Fruit fly (Drosophila melanogaster) Kc167 (cell line): ENCODE measurements around the gene PolrMT.

Experiments used
- Sin3A ChIP-seq: fragments of >200 bp; optimal IDR thresholded peaks from 2 replicates; lab custom pipeline; 2018; ENCODE audit warnings: missing external identifiers
- h ChIP-seq: fragments of >200 bp; optimal IDR thresholded peaks from 3 replicates; lab custom pipeline; 2018; ENCODE audit warnings: missing external identifiers
- insv ChIP-seq: fragments of >200 bp; optimal IDR thresholded peaks from 3 replicates; lab custom pipeline; 2018; ENCODE audit warnings: missing external identifiers
- ttk ChIP-seq: sonication (Bioruptor generic); optimal IDR thresholded peaks from 2 replicates; lab custom pipeline; 2017; ENCODE audit warnings: missing external identifiers

DNA sequence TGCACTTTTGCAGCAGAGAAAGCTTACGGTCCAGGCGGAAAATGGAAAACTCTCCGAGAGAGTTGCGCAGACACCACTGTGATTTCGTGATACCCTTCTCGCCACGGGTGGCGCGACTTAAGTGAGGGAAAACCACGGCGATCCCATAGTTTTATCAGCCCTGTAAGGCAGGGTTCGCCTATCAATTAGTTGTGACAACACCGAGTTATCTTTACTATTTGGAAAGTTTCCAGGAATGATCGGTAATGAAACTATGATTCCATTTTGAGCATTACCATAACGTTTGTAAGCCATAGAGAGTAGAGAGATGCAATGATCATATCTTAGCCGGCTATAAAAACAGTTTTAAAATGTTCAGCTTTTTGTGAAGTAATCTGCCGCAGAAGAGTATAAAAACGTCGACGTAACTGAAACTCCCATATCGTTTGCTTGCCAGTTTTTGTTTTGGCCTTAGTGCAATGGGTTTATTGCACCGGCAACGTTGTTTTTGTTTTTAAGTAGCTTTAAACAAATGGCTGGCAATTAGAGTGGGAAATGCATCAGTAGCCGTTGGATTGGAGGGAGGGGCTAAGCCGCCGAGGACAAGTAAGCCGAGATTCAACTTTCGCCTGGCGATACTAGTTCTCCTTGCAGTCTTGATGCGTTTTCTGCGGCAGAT is 48.5 kb upstream of the PolrMT start:
- TF ChIP-seq h (lab: Kevin White, UChicago) (no peak), ttk (lab: Kevin White, UChicago) (no peak), Sin3A (lab: Kevin White, UChicago) (no peak), insv (lab: Kevin White, UChicago) (no peak)
